Fruit fly (Drosophila melanogaster) whole organism, pupa: ENCODE results near the gene Ice2.

Experiments used
- CG10348 ChIP-seq: fragments of 200-800 bp; sonication (Bioruptor generic); IDR thresholded peaks from 2 replicates; pipeline ENCODE4 v1.3.6; 2022; ENCODE audit warnings: missing biosample characterization, missing genetic modification characterization
- CG12605 ChIP-seq: fragments of 200-800 bp; sonication (Bioruptor generic); IDR thresholded peaks from 2 replicates; pipeline ENCODE4 v1.3.6; 2022; ENCODE audit warnings: missing biosample characterization, missing genetic modification characterization
- CG13204 ChIP-seq: fragments of 200-800 bp; sonication (Bioruptor generic); optimal IDR thresholded peaks from 2 replicates; lab custom pipeline; 2018; ENCODE audit warnings: missing biosample characterization, mild to moderate bottlenecking, missing genetic modification characterization, moderate library complexity
- CG14655 ChIP-seq: fragments of 200-800 bp; sonication (Bioruptor generic); optimal IDR thresholded peaks from 3 replicates; lab custom pipeline; 2017; ENCODE audit warnings: mild to moderate bottlenecking, missing biosample characterization, missing genetic modification reagents, missing genetic modification characterization
- CG15710 ChIP-seq: fragments of 200-800 bp; sonication (Bioruptor generic); optimal IDR thresholded peaks from 2 replicates; lab custom pipeline; 2018; ENCODE audit warnings: missing biosample characterization, mild to moderate bottlenecking, missing genetic modification characterization, moderate library complexity
- CG17806 ChIP-seq: fragments of 200-800 bp; sonication (Bioruptor generic); optimal IDR thresholded peaks from 2 replicates; lab custom pipeline; 2018; ENCODE audit warnings: missing biosample characterization, mild to moderate bottlenecking, missing genetic modification characterization, moderate library complexity
- CG32121 ChIP-seq: fragments of 200-800 bp; sonication (Bioruptor generic); IDR thresholded peaks from 2 replicates; pipeline ENCODE4 v1.3.6; 2022; ENCODE audit warnings: missing biosample characterization, missing genetic modification characterization
- CG34367 ChIP-seq: fragments of 200-800 bp; sonication (Bioruptor generic); optimal IDR thresholded peaks from 2 replicates; lab custom pipeline; 2018; ENCODE audit warnings: missing biosample characterization, mild to moderate bottlenecking, missing genetic modification characterization
- CG4496 ChIP-seq: fragments of 200-800 bp; sonication (Bioruptor generic); IDR thresholded peaks from 3 replicates; pipeline ENCODE4 v1.3.6; 2022; ENCODE audit warnings: missing biosample characterization, missing genetic modification characterization
- CG8159 ChIP-seq: fragments of 200-800 bp; sonication (Bioruptor generic); optimal IDR thresholded peaks from 3 replicates; lab custom pipeline; 2018; ENCODE audit warnings: missing biosample characterization, mild to moderate bottlenecking, missing genetic modification characterization, moderate library complexity
- CG8301 ChIP-seq: fragments of 200-800 bp; sonication (Bioruptor generic); optimal IDR thresholded peaks from 2 replicates; lab custom pipeline; 2018; ENCODE audit warnings: missing biosample characterization, mild to moderate bottlenecking, missing genetic modification characterization
- CG9948 ChIP-seq: fragments of 200-800 bp; sonication (Bioruptor generic); optimal IDR thresholded peaks from 2 replicates; lab custom pipeline; 2018; ENCODE audit warnings: missing biosample characterization, mild to moderate bottlenecking, missing genetic modification characterization, moderate library complexity
- D1 ChIP-seq: fragments of 200-800 bp; sonication (Bioruptor generic); optimal IDR thresholded peaks from 2 replicates; lab custom pipeline; 2018; ENCODE audit warnings: missing biosample characterization, mild to moderate bottlenecking, missing genetic modification characterization, moderate library complexity
- EcR ChIP-seq: fragments of 200-800 bp; sonication (Bioruptor generic); optimal IDR thresholded peaks from 3 replicates; lab custom pipeline; 2019; ENCODE audit warnings: missing biosample characterization, missing genetic modification characterization, mild to moderate bottlenecking, moderate library complexity, missing genetic modification reagents
- Ets98B ChIP-seq: fragments of 200-800 bp; sonication (Bioruptor generic); IDR thresholded peaks from 2 replicates; pipeline ENCODE4 v1.3.6; 2022; ENCODE audit warnings: missing biosample characterization, missing genetic modification characterization
- Pif1A ChIP-seq: fragments of 200-800 bp; sonication (Bioruptor generic); optimal IDR thresholded peaks from 3 replicates; lab custom pipeline; 2016; ENCODE audit warnings: missing biosample characterization, missing genetic modification characterization
- Pif1B ChIP-seq: fragments of 200-800 bp; sonication (Bioruptor generic); optimal IDR thresholded peaks from 3 replicates; lab custom pipeline; 2016; ENCODE audit warnings: missing biosample characterization, missing genetic modification characterization
- Snoo ChIP-seq: fragments of 200-800 bp; sonication (Bioruptor generic); optimal IDR thresholded peaks from 3 replicates; lab custom pipeline; 2017; ENCODE audit warnings: missing biosample characterization, mild to moderate bottlenecking, missing genetic modification characterization, inconsistent platforms
- fd96Ca ChIP-seq: fragments of 200-800 bp; sonication (Bioruptor generic); IDR thresholded peaks from 3 replicates; pipeline ENCODE4 v1.3.6; 2022; ENCODE audit warnings: missing biosample characterization, missing genetic modification characterization
- gl ChIP-seq: fragments of 200-800 bp; sonication (Bioruptor generic); optimal IDR thresholded peaks from 2 replicates; lab custom pipeline; 2018; ENCODE audit warnings: missing biosample characterization, mild to moderate bottlenecking, missing genetic modification characterization
- rn ChIP-seq: fragments of 200-800 bp; sonication (Bioruptor generic); IDR thresholded peaks from 2 replicates; pipeline ENCODE4 v1.3.6; 2022; ENCODE audit warnings: missing biosample characterization, missing genetic modification characterization

Ice2 gene

dm6 chr3R:21130050-21130449 lies at the start of gene Ice2:
Ice2 (plus strand) TSS chr3R:21130216.
- TF ChIP-seq CG8159 (tag; lab: Kevin White, UChicago) (no peak), CG32121 (GFP tag; lab: Robert Waterston, UW) (no peak), fd96Ca (GFP tag; lab: Robert Waterston, UW) (no peak), CG17806 (tag; lab: Kevin White, UChicago) (no peak), Pif1A (GFP tag; lab: Kevin White, UChicago) (no peak), CG14655 (GFP tag; lab: Kevin White, UChicago) (no peak), CG9948 (tag; lab: Kevin White, UChicago) (no peak), CG13204 (GFP tag; lab: Kevin White, UChicago) (no peak), D1 (tag; lab: Kevin White, UChicago) (no peak)

dm6 chr3R:21080876-21081586 lies 49.0 kb upstream of the Ice2 start, which contains the start of gene HHEX:
HHEX (minus strand) TSS chr3R:21080926.
- no peak for TF ChIP-seq D1 (tag; lab: Kevin White, UChicago)
- no peak for TF ChIP-seq CG4496
- TF ChIP-seq EcR (GFP tag; lab: Kevin White, UChicago), result no peak
- TF ChIP-seq Pif1A (GFP tag; lab: Kevin White, UChicago), result no peak
- no peak for TF ChIP-seq CG10348 (GFP tag; lab: Robert Waterston, UW)
- TF ChIP-seq Ets98B, result no peak
- no peak for TF ChIP-seq CG32121 (GFP tag; lab: Robert Waterston, UW)
- TF ChIP-seq Snoo, result no peak
- TF ChIP-seq CG17806 (tag; lab: Kevin White, UChicago), result no peak
- no peak for TF ChIP-seq CG8159 (tag; lab: Kevin White, UChicago)
- no peak for TF ChIP-seq CG34367 (tag; lab: Kevin White, UChicago)
- no peak for TF ChIP-seq rn (GFP tag; lab: Robert Waterston, UW)
- TF ChIP-seq CG8301 (tag; lab: Kevin White, UChicago), result no peak
- no peak for TF ChIP-seq CG12605 (GFP tag; lab: Robert Waterston, UW)
- TF ChIP-seq gl (tag; lab: Kevin White, UChicago), result no peak
- no peak for TF ChIP-seq CG13204 (GFP tag; lab: Kevin White, UChicago)
- TF ChIP-seq fd96Ca (GFP tag; lab: Robert Waterston, UW), result no peak

dm6 chr3R:21084979-21085378 lies 45.0 kb upstream of the Ice2 start:
- TF ChIP-seq CG10348 (GFP tag; lab: Robert Waterston, UW), result no peak
- TF ChIP-seq EcR (GFP tag; lab: Kevin White, UChicago), result peak; percentile 87
- TF ChIP-seq CG34367 (tag; lab: Kevin White, UChicago), result no peak

dm6 chr3R:21089416-21089815 lies 40.6 kb upstream of the Ice2 start:
- TF ChIP-seq CG10348 (GFP tag; lab: Robert Waterston, UW), result no peak
- no peak for TF ChIP-seq CG8301 (tag; lab: Kevin White, UChicago)
- 0 out of 2 replicates have a peak, but pooled peaks have one; percentile 31 for TF ChIP-seq CG12605 (GFP tag; lab: Robert Waterston, UW)
- TF ChIP-seq Pif1A (GFP tag; lab: Kevin White, UChicago), result peak; percentile 60
- TF ChIP-seq CG32121 (GFP tag; lab: Robert Waterston, UW), result peak; percentile 29; the same call in 1 of the 2 replicates
- TF ChIP-seq rn (GFP tag; lab: Robert Waterston, UW), result no peak
- TF ChIP-seq CG13204 (GFP tag; lab: Kevin White, UChicago), result no peak
- TF ChIP-seq CG8159 (tag; lab: Kevin White, UChicago), result peak; percentile 32
- TF ChIP-seq CG14655 (GFP tag; lab: Kevin White, UChicago), result no peak
- TF ChIP-seq D1 (tag; lab: Kevin White, UChicago), result no peak
- peak; percentile 64 for TF ChIP-seq Pif1B (GFP tag; lab: Kevin White, UChicago)
- TF ChIP-seq Snoo, result peak; percentile 43
- peak; percentile 12 for TF ChIP-seq gl (tag; lab: Kevin White, UChicago)
- TF ChIP-seq CG15710 (tag; lab: Kevin White, UChicago), result no peak
- peak; percentile 27; the same call in 1 of the 2 replicates for TF ChIP-seq Ets98B
- TF ChIP-seq EcR (GFP tag; lab: Kevin White, UChicago), result no peak
- peak; percentile 54; the same call in 1 of the 3 replicates for TF ChIP-seq CG4496
- TF ChIP-seq CG34367 (tag; lab: Kevin White, UChicago), result peak; percentile 41
- TF ChIP-seq CG9948 (tag; lab: Kevin White, UChicago), result no peak
- TF ChIP-seq fd96Ca (GFP tag; lab: Robert Waterston, UW), result peak; percentile 42; the same call in 1 of the 3 replicates
- TF ChIP-seq CG17806 (tag; lab: Kevin White, UChicago), result no peak

dm6 chr3R:21090230-21091021 lies 39.6 kb upstream of the Ice2 start:
- TF ChIP-seq EcR (GFP tag; lab: Kevin White, UChicago) (peak; percentile 62), CG32121 (GFP tag; lab: Robert Waterston, UW) (no peak), CG13204 (GFP tag; lab: Kevin White, UChicago) (peak; percentile 20), gl (tag; lab: Kevin White, UChicago) (no peak), CG17806 (tag; lab: Kevin White, UChicago) (no peak), CG14655 (GFP tag; lab: Kevin White, UChicago) (no peak), CG15710 (tag; lab: Kevin White, UChicago) (no peak), Snoo (no peak), D1 (tag; lab: Kevin White, UChicago) (no peak), CG34367 (tag; lab: Kevin White, UChicago) (no peak), Ets98B (no peak), CG8301 (tag; lab: Kevin White, UChicago) (no peak), CG4496 (no peak)
